Worm (Caenorhabditis elegans): ENCODE measurements around the gene srd-56.
A peak's percentile ranks its signal among the peaks of the same experiment; 100 is the strongest.

The srd-56 gene

DNA sequence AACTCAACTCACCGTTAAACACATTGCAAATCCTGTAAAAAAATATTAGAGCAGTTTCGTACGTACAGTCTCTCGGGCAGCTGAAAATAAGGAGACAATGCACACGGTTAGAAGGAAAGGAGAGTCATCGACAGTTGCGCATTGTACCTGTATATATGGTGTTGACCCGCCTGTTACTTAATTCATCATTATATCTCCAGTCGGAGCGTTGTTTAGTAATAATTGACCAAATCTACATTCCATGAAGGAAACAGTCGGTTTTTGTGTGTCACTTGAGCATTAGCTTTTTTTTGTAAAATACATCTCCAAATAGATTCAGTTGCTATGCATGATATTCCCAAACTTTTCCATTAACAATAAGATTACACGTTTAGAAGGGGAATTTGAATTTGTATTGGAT is 41.5 kb downstream of the srd-56 start, which contains the start of gene C27H5.12:
C27H5.12 (minus strand) TSS at position 101 of the 400 bp plus-strand sequence.
- TF ChIP-seq elt-1 (tag; optimal IDR thresholded peaks at IDR 0.05; ENCODE audit: borderline replicate concordance, insufficient read depth) (no peak), nhr-12 (tag; optimal IDR thresholded peaks at IDR 0.05) (no peak), unc-62 (GFP tag; optimal IDR thresholded peaks at IDR 0.05) (no peak)

DNA sequence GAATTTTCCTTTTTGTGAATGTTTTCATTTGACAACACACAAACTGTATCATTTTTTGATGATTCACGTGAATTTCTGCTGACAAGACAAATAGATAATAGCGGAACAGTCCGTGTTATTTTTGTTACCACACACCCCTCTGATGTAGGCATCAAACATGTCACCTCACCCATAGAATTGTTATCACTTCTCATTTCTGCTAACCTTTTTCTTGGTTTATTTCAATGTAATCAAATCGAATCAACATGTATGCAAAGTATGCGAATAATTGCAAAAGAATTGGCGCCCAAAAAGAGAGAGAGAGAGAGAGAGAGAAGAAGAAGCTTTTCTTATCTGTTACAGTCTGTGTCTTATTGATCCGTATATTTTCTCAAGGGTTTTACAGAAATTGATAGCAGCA is 45.6 kb downstream of the srd-56 start:
- TF ChIP-seq sem-2 (GFP tag; optimal IDR thresholded peaks at IDR 0.05) (no peak), zip-8 (tag; optimal IDR thresholded peaks at IDR 0.05) (no peak), flh-1 (GFP tag; optimal IDR thresholded peaks at IDR 0.05) (no peak), unc-120 (tag; optimal IDR thresholded peaks at IDR 0.05; ENCODE audit: poor library complexity, severe bottlenecking) (no peak), ztf-11 (tag; optimal IDR thresholded peaks at IDR 0.05) (no peak), blmp-1 (tag; optimal IDR thresholded peaks at IDR 0.05) (no peak), ham-2 (GFP tag; optimal IDR thresholded peaks at IDR 0.05) (no peak), unc-39 (tag; optimal IDR thresholded peaks at IDR 0.05) (no peak), unc-62 (GFP tag; optimal IDR thresholded peaks at IDR 0.05) (no peak), sptf-1 (tag; optimal IDR thresholded peaks at IDR 0.05) (no peak), nhr-12 (tag; optimal IDR thresholded peaks at IDR 0.05) (no peak), ceh-39 (tag; optimal IDR thresholded peaks at IDR 0.05) (no peak), elt-3 (tag; optimal IDR thresholded peaks at IDR 0.05) (no peak), hlh-1 (tag; optimal IDR thresholded peaks at IDR 0.05) (no peak), ceh-43 (GFP tag; optimal IDR thresholded peaks at IDR 0.05) (no peak)

DNA sequence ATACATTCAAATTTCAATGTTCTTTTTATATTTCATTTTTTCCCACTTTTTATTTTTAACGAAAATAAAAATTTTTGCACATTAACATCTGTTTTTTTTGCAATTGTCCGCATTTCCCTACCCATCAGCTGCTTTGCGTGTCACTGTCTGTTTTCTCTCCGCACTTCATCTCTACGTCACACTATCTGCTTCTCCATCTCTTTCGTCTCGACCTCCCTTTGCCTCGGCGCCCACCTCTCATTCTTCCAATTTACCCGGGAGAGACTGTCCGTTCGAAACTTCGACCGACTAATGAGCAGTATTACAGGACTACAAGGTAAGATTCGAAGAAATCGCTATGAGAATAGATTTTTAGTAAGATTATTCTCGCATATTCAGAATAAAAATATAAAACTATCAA is 47.6 kb downstream of the srd-56 start, which contains the start of gene C27H5.2:
C27H5.2 (plus strand) TSS at position 190 of the 400 bp plus-strand sequence.
- TF ChIP-seq hlh-1 (tag; optimal IDR thresholded peaks at IDR 0.05) = peak; percentile 31
- TF ChIP-seq drap-1 (GFP tag; optimal IDR thresholded peaks at IDR 0.05) = no peak
- no peak for TF ChIP-seq lsy-2 (tag; optimal IDR thresholded peaks at IDR 0.05)
- TF ChIP-seq nhr-28 (tag; optimal IDR thresholded peaks at IDR 0.05) = no peak

DNA sequence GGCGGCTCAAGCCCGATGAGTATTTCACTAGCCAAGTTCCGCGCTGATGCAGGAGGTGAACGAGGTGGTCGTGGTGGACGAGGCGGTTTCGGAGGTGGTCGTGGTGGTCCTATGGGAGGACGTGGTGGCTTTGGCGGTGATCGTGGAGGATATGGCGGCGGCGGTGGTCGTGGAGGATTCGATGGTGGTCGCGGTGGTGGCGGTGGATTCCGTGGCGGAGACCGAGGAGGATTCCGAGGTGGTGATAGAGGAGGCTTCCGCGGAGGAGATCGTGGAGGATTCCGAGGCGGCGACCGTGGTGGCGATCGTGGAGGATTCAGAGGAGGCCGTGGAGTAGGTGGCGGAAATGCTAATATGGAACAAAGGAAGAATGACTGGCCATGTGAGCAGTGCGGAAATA is 48.3 kb downstream of the srd-56 start:
- TF ChIP-seq tbx-8 (GFP tag; optimal IDR thresholded peaks at IDR 0.05) (no peak), pha-4 (tag; optimal IDR thresholded peaks at IDR 0.05) (no peak), nhr-2 (tag; optimal IDR thresholded peaks at IDR 0.05) (no peak), elt-3 (tag; optimal IDR thresholded peaks at IDR 0.05) (no peak), hlh-1 (tag; optimal IDR thresholded peaks at IDR 0.05) (no peak), mab-5 (tag; optimal IDR thresholded peaks at IDR 0.05) (no peak), snpc-4 (tag; optimal IDR thresholded peaks at IDR 0.05) (no peak), cnd-1 (tag; optimal IDR thresholded peaks at IDR 0.05) (no peak)

DNA sequence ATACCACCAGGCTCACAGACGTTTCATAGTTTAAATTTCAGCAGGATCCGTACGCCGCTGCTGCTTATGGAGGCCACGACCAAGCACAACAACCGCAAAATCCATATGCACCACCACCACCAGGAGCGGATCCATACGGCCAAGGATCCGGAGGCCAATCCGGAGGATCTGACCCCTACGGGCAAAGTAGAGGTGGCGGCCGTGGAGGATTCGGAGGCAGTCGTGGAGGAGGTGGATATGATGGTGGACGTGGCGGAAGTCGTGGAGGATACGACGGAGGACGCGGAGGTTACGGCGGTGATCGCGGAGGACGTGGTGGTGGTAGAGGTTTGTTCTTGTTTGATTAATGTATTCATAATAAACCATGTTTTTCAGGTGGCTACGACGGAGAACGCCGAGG is 49.9 kb downstream of the srd-56 start:
- TF ChIP-seq sptf-1 (tag; optimal IDR thresholded peaks at IDR 0.05) = peak; percentile 1

All from whole organism, mixed stage, embryonic.